Fruit fly (Drosophila melanogaster): ENCODE measurements around the gene wol.
A peak's percentile ranks its signal among the peaks of the same experiment; 100 is the strongest.

The wol gene

dm6 chr2L:8277561-8278201 is 25.1 kb downstream of the wol start (continued):
- TF ChIP-seq CG6683 (GFP tag; optimal IDR thresholded peaks at IDR 0.05) (peak; percentile 94), Lpt (GFP tag; optimal IDR thresholded peaks at IDR 0.05) (no peak), Nf-YA (GFP tag; IDR thresholded peaks at IDR 0.05) (peak; percentile 96), CG8924 (tag; optimal IDR thresholded peaks at IDR 0.05) (peak; percentile 96), sqz (GFP tag; optimal IDR thresholded peaks at IDR 0.05) (peak; percentile 98), croc (GFP tag; conservative IDR thresholded peaks at IDR 0.05) (peak; percentile 99), MESR4 (GFP tag; optimal IDR thresholded peaks at IDR 0.05) (peak; percentile 57), Elba2 (GFP tag; optimal IDR thresholded peaks at IDR 0.05) (peak; percentile 90), btn (GFP tag; optimal IDR thresholded peaks at IDR 0.05) (peak; percentile 86), hkb (optimal IDR thresholded peaks at IDR 0.05) (peak; percentile 63), hkb (GFP tag; IDR thresholded peaks at IDR 0.05) (peak; percentile 99), pb (GFP tag; optimal IDR thresholded peaks at IDR 0.05) (peak; percentile 61), CG14965 (GFP tag; optimal IDR thresholded peaks at IDR 0.05; ENCODE audit: borderline replicate concordance) (peak; percentile 68), CG11456 (GFP tag; IDR thresholded peaks at IDR 0.05) (peak; percentile 96), her (GFP tag; optimal IDR thresholded peaks at IDR 0.05) (peak; percentile 34), vnd (GFP tag; IDR thresholded peaks at IDR 0.05; ENCODE audit: partially characterized antibody) (no peak), CG3407 (GFP tag; optimal IDR thresholded peaks at IDR 0.05) (peak; percentile 98), so (GFP tag; IDR thresholded peaks at IDR 0.05) (peak; percentile 99), Deaf1 (tag; optimal IDR thresholded peaks at IDR 0.05) (peak; percentile 78), row (GFP tag; IDR thresholded peaks at IDR 0.05) (peak; percentile 99), dysf (GFP tag; IDR thresholded peaks at IDR 0.05) (peak; percentile 99), Trl (optimal IDR thresholded peaks at IDR 0.05) (peak; percentile 88), Trl (GFP tag; optimal IDR thresholded peaks at IDR 0.05) (peak; percentile 58), CG5180 (GFP tag; optimal IDR thresholded peaks at IDR 0.05) (peak; percentile 91), ato (GFP tag; IDR thresholded peaks at IDR 0.05; ENCODE audit: partially characterized antibody) (no peak; the same call in 1 of the 2 replicates), ab (GFP tag; optimal IDR thresholded peaks at IDR 0.05) (no peak), pan (optimal IDR thresholded peaks at IDR 0.05) (no peak), pan (GFP tag; optimal IDR thresholded peaks at IDR 0.05 in 1 of 2, IDR thresholded peaks at IDR 0.05 in 1 of 2) (peak in 1 of 2 experiments; percentile 99), ftz-f1 (GFP tag; optimal IDR thresholded peaks at IDR 0.05) (peak; percentile 73), CG16863 (GFP tag; optimal IDR thresholded peaks at IDR 0.05) (peak; percentile 88), CG14441 (GFP tag; IDR thresholded peaks at IDR 0.05) (peak; percentile 98), sug (tag; optimal IDR thresholded peaks at IDR 0.05) (peak; percentile 81), NC2α (GFP tag; optimal IDR thresholded peaks at IDR 0.05) (peak; percentile 90), E2f2 (GFP tag; IDR thresholded peaks at IDR 0.05) (peak; percentile 89), ERR (GFP tag; optimal IDR thresholded peaks at IDR 0.05) (peak; percentile 82), CG18476 (GFP tag; optimal IDR thresholded peaks at IDR 0.05) (peak; percentile 97), CG17385 (GFP tag; optimal IDR thresholded peaks at IDR 0.05) (peak; percentile 96), D (optimal IDR thresholded peaks at IDR 0.05) (no peak), D (GFP tag; optimal IDR thresholded peaks at IDR 0.05) (peak; percentile 98), CG34224 (GFP tag; IDR thresholded peaks at IDR 0.05; ENCODE audit: partially characterized antibody) (no peak), CG9437 (GFP tag; optimal IDR thresholded peaks at IDR 0.05) (peak; percentile 93), CG18764 (GFP tag; optimal IDR thresholded peaks at IDR 0.05) (peak; percentile 96), CG31388 (GFP tag; optimal IDR thresholded peaks at IDR 0.05) (peak; percentile 95), YL-1 (GFP tag; optimal IDR thresholded peaks at IDR 0.05) (peak; percentile 80), disco-r (GFP tag; optimal IDR thresholded peaks at IDR 0.05) (peak; percentile 85), sima (GFP tag; optimal IDR thresholded peaks at IDR 0.05) (peak; percentile 82), en (GFP tag; optimal IDR thresholded peaks at IDR 0.05) (peak; percentile 78), Antp (GFP tag; optimal IDR thresholded peaks at IDR 0.05) (peak; percentile 58), kni (GFP tag; optimal IDR thresholded peaks at IDR 0.05) (peak; percentile 93), CG2875 (GFP tag; optimal IDR thresholded peaks at IDR 0.05) (peak; percentile 99), CG10431 (GFP tag; optimal IDR thresholded peaks at IDR 0.05) (peak; percentile 95)
